Worm (Caenorhabditis elegans) whole organism, young adult: Measurements from ENCODE around the gene sde-2.

ENCODE experiments used
- Y67H2A.10 ChIP-seq: fragments of 200-800 bp; sonication (Bioruptor generic); conservative IDR thresholded peaks from 2 replicates; pipeline ENCODE4 v1.3.6; 2022; ENCODE audit warnings: missing genetic modification reagents, missing genetic modification characterization, missing compliant biosample characterization
- ceh-27 ChIP-seq: fragments of 200-800 bp; sonication (Bioruptor generic); optimal IDR thresholded peaks from 2 replicates; lab custom pipeline; 2018; ENCODE audit warnings: mild to moderate bottlenecking, missing genetic modification characterization, moderate library complexity, missing compliant biosample characterization
- ceh-58 ChIP-seq: fragments of 200-800 bp; sonication (Bioruptor generic); IDR thresholded peaks from 2 replicates; pipeline ENCODE4 v1.3.6; 2022; ENCODE audit warnings: missing genetic modification characterization, missing compliant biosample characterization
- dpl-1 ChIP-seq: fragments of 150-350 bp; optimal IDR thresholded peaks from 2 replicates; lab custom pipeline; 2014; ENCODE audit warnings: missing biosample characterization, missing genetic modification reagents, missing genetic modification characterization
- hrde-1 ChIP-seq: sonication (generic microtip); optimal IDR thresholded peaks from 2 replicates; lab custom pipeline; 2016; ENCODE audit warnings: missing genetic modification characterization, mild to moderate bottlenecking, missing compliant biosample characterization, moderate library complexity, missing genotype, missing genetic modification reagents, borderline replicate concordance
- lsl-1 ChIP-seq: fragments of 200-800 bp; sonication (Bioruptor generic); optimal IDR thresholded peaks from 2 replicates; lab custom pipeline; 2018; ENCODE audit warnings: mild to moderate bottlenecking, missing genetic modification characterization, moderate library complexity, missing compliant biosample characterization
- nhr-179 ChIP-seq: sonication (generic microtip); optimal IDR thresholded peaks from 2 replicates; lab custom pipeline; 2016; ENCODE audit warnings: mild to moderate bottlenecking, missing genetic modification characterization, missing compliant biosample characterization
- snpc-1.1 ChIP-seq: sonication (generic microtip); optimal IDR thresholded peaks from 2 replicates; lab custom pipeline; 2017; ENCODE audit warnings: missing genetic modification characterization, mild to moderate bottlenecking, missing compliant biosample characterization, antibody characterized with exemption, moderate library complexity, missing genotype, missing genetic modification reagents; ENCODE audit not compliant: insufficient read depth
- snpc-4 ChIP-seq, 5 experiments: fragments of 150-350 bp in 1 of 5; sonication (generic microtip) in 4 of 5; optimal IDR thresholded peaks; 2 replicates each; lab custom pipeline; 2014 to 2018; ENCODE audit warnings: missing genetic modification characterization in 5 of 5, missing biosample characterization in 3 of 5, antibody characterized with exemption in 2 of 5, mild to moderate bottlenecking in 2 of 5, missing compliant biosample characterization in 2 of 5, missing genotype in 2 of 5, moderate library complexity in 2 of 5, missing genetic modification reagents in 1 of 5
- unc-62 ChIP-seq: fragments of 150-350 bp; optimal IDR thresholded peaks from 2 replicates; lab custom pipeline; 2014; ENCODE audit warnings: missing biosample characterization, missing genetic modification reagents, missing genetic modification characterization
- zfh-2 ChIP-seq: fragments of 200-800 bp; sonication (Bioruptor generic); conservative IDR thresholded peaks from 2 replicates; pipeline ENCODE4 v1.3.6; 2022; ENCODE audit warnings: missing genetic modification reagents, missing genetic modification characterization, missing compliant biosample characterization

DNA sequence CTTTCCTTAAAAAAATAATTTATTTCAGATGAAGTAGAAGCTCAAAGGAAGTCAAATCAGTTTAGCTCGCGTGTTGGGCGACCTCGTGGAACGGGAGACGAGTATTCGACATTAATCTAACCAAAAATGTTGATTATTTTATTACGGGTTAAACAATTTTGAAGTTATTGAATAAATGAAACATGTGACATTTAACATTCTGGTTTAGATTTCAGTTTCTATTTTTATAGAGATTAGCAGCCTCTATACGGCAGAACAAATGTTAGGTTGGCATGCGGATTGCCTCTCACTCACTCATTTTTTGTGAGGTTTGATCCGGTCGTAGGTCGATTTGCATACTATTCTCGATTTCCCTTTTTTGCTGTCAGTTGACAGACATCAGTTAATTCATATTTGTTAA, 42.9 kb upstream of the sde-2 start, which contains the start of gene F53F4.1:
- no peak for TF ChIP-seq snpc-4 (GFP tag; optimal IDR thresholded peaks at IDR 0.05; lab: Kevin White, UChicago)
- TF ChIP-seq snpc-4 (tag; optimal IDR thresholded peaks at IDR 0.05; lab: Kevin White, UChicago) = no peak
- TF ChIP-seq unc-62 = no peak
- TF ChIP-seq zfh-2 (GFP tag; lab: Robert Waterston, UW) = no peak
- TF ChIP-seq lsl-1 (GFP tag; lab: Kevin White, UChicago) = no peak
- no peak for TF ChIP-seq ceh-27 (GFP tag; lab: Kevin White, UChicago)
- no peak for TF ChIP-seq nhr-179 (tag; lab: Kevin White, UChicago)
- no peak for TF ChIP-seq Y67H2A.10
- no peak for TF ChIP-seq ceh-58 (GFP tag; lab: Robert Waterston, UW)
- TF ChIP-seq dpl-1 (GFP tag; lab: Kevin White, UChicago) = no peak
- no peak for TF ChIP-seq snpc-1.1 (tag; lab: Kevin White, UChicago)
- TF ChIP-seq hrde-1 (tag; lab: Kevin White, UChicago) = no peak
